Worm (Caenorhabditis elegans): Measurements from ENCODE around the gene cash-1.

DNA sequence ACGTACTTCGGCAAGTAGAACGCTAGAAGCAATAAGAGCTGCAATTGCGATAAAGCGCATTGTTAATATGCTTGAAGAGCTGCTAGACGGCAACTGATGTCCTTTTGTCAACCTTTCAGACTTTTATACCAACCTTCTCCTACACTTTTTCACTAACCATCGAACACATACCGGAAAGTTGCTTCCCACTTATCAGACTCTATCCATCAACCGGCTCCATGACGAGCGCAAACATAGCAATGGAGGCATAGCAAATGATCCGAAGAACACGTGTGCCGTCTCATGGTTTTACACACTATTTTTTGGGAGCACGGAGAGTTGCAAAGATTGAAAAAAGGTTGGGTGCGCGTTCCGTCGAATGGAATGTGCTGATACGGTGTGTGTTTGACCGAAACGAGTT is 19.7 kb downstream of the cash-1 start, which contains the start of gene abu-1:
- TF ChIP-seq unc-39 (tag; optimal IDR thresholded peaks at IDR 0.05) (no peak), ztf-4 (tag; optimal IDR thresholded peaks at IDR 0.05) (no peak), egl-27 (tag; optimal IDR thresholded peaks at IDR 0.05) (no peak), blmp-1 (tag; optimal IDR thresholded peaks at IDR 0.05; ENCODE audit: insufficient read depth) (no peak), nhr-23 (tag; optimal IDR thresholded peaks at IDR 0.05) (no peak), nhr-12 (tag; optimal IDR thresholded peaks at IDR 0.05) (no peak)

All from whole organism, L2 larva.